Fruit fly (Drosophila melanogaster) whole organism: ENCODE results near the gene CG33177.

Experiments
- CG8478 ChIP-seq: fragments of >200 bp; optimal IDR thresholded peaks from 2 replicates; lab custom pipeline; 2018; ENCODE audit warnings: inconsistent platforms
- Dll ChIP-seq: fragments of >200 bp; optimal IDR thresholded peaks from 2 replicates; lab custom pipeline; 2017
- EcR ChIP-seq, 2 experiments: fragments of >200 bp; optimal IDR thresholded peaks; 2 replicates each; lab custom pipeline; 2017; ENCODE audit warnings: missing biosample characterization in 2 of 2, missing genetic modification characterization in 2 of 2, missing genetic modification reagents in 2 of 2
- pan ChIP-seq: fragments of >200 bp; optimal IDR thresholded peaks from 2 replicates; lab custom pipeline; 2017
- psq ChIP-seq: fragments of >200 bp; optimal IDR thresholded peaks from 2 replicates; lab custom pipeline; 2017
- usp ChIP-seq: fragments of >200 bp; optimal IDR thresholded peaks from 2 replicates; lab custom pipeline; 2017; ENCODE audit warnings: missing biosample characterization, missing genetic modification characterization, mixed read lengths

CG33177 gene

DNA sequence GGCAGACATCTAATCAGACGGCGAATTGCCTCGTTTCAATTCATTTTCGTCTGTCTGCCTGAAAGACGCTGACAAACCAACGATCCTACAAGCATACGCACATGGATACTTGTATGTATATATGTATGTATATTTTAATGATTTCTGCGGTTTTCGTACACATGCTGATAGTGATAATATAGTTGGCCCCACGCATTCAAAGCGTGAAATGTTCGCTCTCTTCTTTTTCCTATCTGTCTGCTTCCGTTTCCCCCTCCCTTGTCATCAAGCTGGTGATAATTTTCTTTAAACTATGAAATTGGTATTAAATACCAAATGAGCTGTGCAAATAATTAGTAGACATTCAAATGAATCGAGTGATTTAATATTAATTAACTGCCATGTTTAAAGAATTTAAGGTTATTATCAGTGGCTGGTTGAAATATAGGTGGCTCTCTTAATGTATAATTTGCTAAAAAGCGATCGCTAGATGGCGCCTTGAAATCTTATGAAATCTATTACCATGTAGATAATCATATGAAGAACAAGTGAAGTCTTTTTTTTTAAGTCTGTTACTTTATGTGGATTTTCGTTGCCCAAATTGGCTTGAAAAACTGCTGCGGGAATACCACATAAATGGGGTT, at the start of gene CG33177:
Gene CG33177, plus strand, starts transcription at position 588 of the 623 bp plus-strand sequence.
- no peak for TF ChIP-seq usp (GFP tag; lab: Kevin White, UChicago)
- TF ChIP-seq EcR (GFP tag; optimal IDR thresholded peaks at IDR 0.05; lab: Kevin White, UChicago): no peak
- TF ChIP-seq Dll: no peak
- TF ChIP-seq pan: no peak
- no peak for TF ChIP-seq psq (lab: Kevin White, UChicago)

DNA sequence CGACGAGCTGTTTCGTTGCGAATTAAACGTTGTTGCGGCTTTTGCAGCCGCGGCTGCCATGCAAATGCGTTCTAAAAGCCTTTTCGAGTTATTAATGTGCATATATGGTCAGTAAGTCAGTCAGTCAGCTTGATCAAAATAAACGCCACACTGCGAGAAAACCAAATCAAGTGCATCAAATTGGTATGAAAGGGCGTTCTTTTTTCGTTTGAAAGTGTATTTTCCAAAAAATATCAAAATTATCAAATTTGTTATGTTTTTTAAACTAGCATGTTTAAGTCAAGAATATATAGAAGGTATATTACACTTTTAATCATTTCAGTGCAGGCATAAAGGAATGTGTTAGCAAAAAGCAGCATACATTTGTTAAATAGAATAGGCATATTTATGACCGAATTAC, 38.7 kb upstream of the CG33177 start:
- TF ChIP-seq CG8478 (lab: Kevin White, UChicago): no peak

dm6 chrX:15043013-15043699, 38.0 kb upstream of the CG33177 start:
- TF ChIP-seq Dll (no peak), pan (no peak), EcR (GFP tag; optimal IDR thresholded peaks at IDR 0.05; lab: Kevin White, UChicago) (no peak), psq (lab: Kevin White, UChicago) (no peak), usp (GFP tag; lab: Kevin White, UChicago) (no peak), CG8478 (lab: Kevin White, UChicago) (no peak)

- TF ChIP-seq usp (GFP tag; lab: Kevin White, UChicago) (no peak), Dll (no peak), psq (lab: Kevin White, UChicago) (no peak), pan (no peak), CG8478 (lab: Kevin White, UChicago) (no peak), EcR (GFP tag; optimal IDR thresholded peaks at IDR 0.05; lab: Kevin White, UChicago) (no peak)
Observed at dm6 chrX:15043700-15044225, 37.4 kb upstream of the CG33177 start, which contains the start of gene CG5541. CG5541 (plus strand) TSS chrX:15044123.

DNA sequence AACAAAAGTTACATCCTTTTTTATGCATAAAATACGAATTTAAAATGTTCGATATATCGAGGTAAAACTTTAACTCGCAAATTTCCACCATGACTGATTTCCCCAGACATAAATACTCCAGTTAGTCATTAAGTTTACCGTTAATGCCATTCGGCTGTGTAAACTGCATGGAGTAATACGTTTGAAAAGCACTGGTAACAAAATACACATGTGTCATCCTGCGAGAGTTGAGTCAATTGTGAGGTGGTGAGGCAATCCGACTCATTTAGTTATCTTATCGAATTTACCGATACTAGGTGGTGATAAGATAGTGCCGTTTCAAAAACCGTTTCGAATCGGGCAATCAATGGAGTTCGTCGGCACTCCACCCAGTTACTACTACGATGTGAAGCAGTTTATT, 35.6 kb upstream of the CG33177 start:
- TF ChIP-seq usp (GFP tag; lab: Kevin White, UChicago): no peak
- no peak for TF ChIP-seq psq (lab: Kevin White, UChicago)
- no peak for TF ChIP-seq EcR (GFP tag; optimal IDR thresholded peaks at IDR 0.05; lab: Kevin White, UChicago)
- no peak for TF ChIP-seq Dll
- TF ChIP-seq CG8478 (lab: Kevin White, UChicago): no peak
- no peak for TF ChIP-seq pan

DNA sequence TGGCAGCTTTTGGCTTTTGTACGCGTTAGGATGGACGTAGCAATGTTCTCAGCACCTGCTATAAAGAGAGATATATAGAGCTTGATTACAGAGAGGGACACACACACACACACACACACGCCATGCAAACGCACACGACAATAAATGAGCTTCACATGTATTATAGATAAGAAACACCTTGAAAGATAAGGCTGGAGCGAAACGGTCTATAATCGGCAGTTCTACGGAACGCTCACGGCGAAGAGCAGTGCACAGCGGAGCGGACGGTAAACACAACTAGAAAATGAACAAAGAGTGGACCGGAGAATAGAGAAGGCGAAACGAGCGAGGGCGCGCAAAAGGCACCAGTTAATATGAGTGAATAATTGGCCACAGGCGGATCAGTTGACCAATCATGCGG, 32.5 kb upstream of the CG33177 start:
- TF ChIP-seq Dll: no peak
- no peak for TF ChIP-seq pan
- TF ChIP-seq CG8478 (lab: Kevin White, UChicago): no peak
- TF ChIP-seq psq (lab: Kevin White, UChicago): no peak
- no peak for TF ChIP-seq usp (GFP tag; lab: Kevin White, UChicago)
- TF ChIP-seq EcR (GFP tag; optimal IDR thresholded peaks at IDR 0.05; lab: Kevin White, UChicago): no peak

DNA sequence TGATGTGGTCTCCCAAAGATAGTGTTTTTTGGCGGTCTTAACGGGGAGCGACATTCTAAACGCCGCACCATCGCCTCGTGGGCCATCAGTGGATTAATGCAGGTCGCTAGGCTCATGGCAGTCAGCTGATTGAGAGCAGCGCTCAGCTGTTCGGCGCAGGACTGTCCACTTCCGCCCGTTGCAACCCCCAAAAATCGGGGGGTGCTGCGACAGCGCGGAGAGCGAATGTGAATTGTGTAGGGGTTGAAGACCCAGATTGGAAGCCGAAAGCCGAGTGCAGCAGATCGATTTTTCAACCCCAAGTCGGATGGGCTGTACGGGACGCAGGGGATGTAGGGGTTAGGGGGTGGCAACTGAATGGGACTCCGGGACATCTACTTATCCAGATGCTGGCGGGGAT, 18.5 kb upstream of the CG33177 start:
- TF ChIP-seq Dll (no peak), pan (no peak), psq (lab: Kevin White, UChicago) (no peak), CG8478 (lab: Kevin White, UChicago) (no peak), usp (GFP tag; lab: Kevin White, UChicago) (no peak), EcR (GFP tag; optimal IDR thresholded peaks at IDR 0.05; lab: Kevin White, UChicago) (no peak)

dm6 chrX:15063404-15064062, 17.6 kb upstream of the CG33177 start, which contains the start of the genes hiw and ND-B18:
hiw (minus strand) TSS chrX:15063429.
ND-B18 (plus strand) TSS chrX:15063733.
- TF ChIP-seq usp (GFP tag; lab: Kevin White, UChicago): no peak
- no peak for TF ChIP-seq EcR (GFP tag; optimal IDR thresholded peaks at IDR 0.05; lab: Kevin White, UChicago)
- no peak for TF ChIP-seq psq (lab: Kevin White, UChicago)
- no peak for TF ChIP-seq CG8478 (lab: Kevin White, UChicago)
- no peak for TF ChIP-seq pan
- TF ChIP-seq Dll: no peak

- TF ChIP-seq EcR (GFP tag; optimal IDR thresholded peaks at IDR 0.05; lab: Kevin White, UChicago) (no peak), psq (lab: Kevin White, UChicago) (no peak), pan (no peak), usp (GFP tag; lab: Kevin White, UChicago) (no peak), Dll (no peak)
Observed at dm6 chrX:15066374-15067057, 14.7 kb upstream of the CG33177 start, which contains the start of the genes opm and dob. opm (minus strand) TSS chrX:15066432. dob (plus strand) TSS chrX:15067007.

dm6 chrX:15068537-15068936, 12.6 kb upstream of the CG33177 start:
- TF ChIP-seq Dll (no peak), EcR (GFP tag; optimal IDR thresholded peaks at IDR 0.05; lab: Kevin White, UChicago) (no peak), CG8478 (lab: Kevin White, UChicago) (no peak), pan (no peak), usp (GFP tag; lab: Kevin White, UChicago) (no peak), psq (lab: Kevin White, UChicago) (no peak)

DNA sequence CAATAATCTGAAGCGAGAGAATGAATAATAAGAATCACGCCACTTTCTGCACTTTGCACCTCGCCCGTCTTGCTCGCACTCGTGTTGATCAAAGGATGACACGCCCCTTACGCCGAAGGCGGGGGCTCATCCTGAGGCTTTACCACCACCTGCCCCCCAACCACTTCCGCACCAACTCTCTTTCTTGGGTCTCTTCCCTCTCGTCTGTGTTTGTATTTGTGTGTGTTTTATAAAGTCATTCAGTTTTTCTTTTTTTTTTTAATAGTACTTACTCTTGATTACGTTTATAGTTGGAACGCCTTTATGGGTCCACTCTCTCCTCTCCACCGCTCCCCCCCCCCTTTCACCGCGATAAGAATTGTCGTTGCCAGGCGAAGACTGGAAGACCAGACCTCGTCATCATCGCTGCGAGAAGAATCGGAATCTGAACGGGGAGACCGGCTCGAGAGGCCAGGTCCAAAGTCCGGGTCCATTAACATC, 11.7 kb upstream of the CG33177 start:
- TF ChIP-seq EcR (GFP tag; optimal IDR thresholded peaks at IDR 0.05; lab: Kevin White, UChicago) (no peak), psq (lab: Kevin White, UChicago) (no peak), CG8478 (lab: Kevin White, UChicago) (no peak)
